Worm (Caenorhabditis elegans) whole organism, young adult: Measurements from ENCODE around the gene F09E10.5.

Source experiments
- F10E7.11 ChIP-seq: sonication (generic microtip); optimal IDR thresholded peaks from 2 replicates; lab custom pipeline; 2017; ENCODE audit warnings: mild to moderate bottlenecking, missing genetic modification characterization, moderate library complexity, missing compliant biosample characterization
- F39B2.1 ChIP-seq: fragments of 200-800 bp; sonication (Bioruptor generic); IDR thresholded peaks from 2 replicates; pipeline ENCODE4 v1.3.6; 2022; ENCODE audit warnings: missing genetic modification reagents, missing genetic modification characterization, missing compliant biosample characterization
- F55B11.4 ChIP-seq: sonication (generic microtip); optimal IDR thresholded peaks from 2 replicates; lab custom pipeline; 2016; ENCODE audit warnings: missing compliant biosample characterization, missing genetic modification characterization, borderline replicate concordance; ENCODE audit not compliant: insufficient read depth
- Y53G8AR.9 ChIP-seq: fragments of 200-800 bp; sonication (Bioruptor generic); conservative IDR thresholded peaks from 2 replicates; pipeline ENCODE4 v1.3.6; 2022; ENCODE audit warnings: missing genetic modification reagents, missing genetic modification characterization, missing compliant biosample characterization
- ama-1 ChIP-seq, 3 experiments: fragments of 150-350 bp in 1 of 3; sonication (generic microtip) in 2 of 3; optimal IDR thresholded peaks; 2 replicates each; lab custom pipeline; 2014 to 2018; ENCODE audit warnings: missing biosample characterization in 2 of 3, missing genetic modification characterization in 2 of 3, missing genetic modification reagents in 2 of 3
- atf-7 ChIP-seq: sonication (generic microtip); optimal IDR thresholded peaks from 2 replicates; lab custom pipeline; 2017; ENCODE audit warnings: mild to moderate bottlenecking, missing genetic modification characterization, missing compliant biosample characterization
- attf-6 ChIP-seq: fragments of 200-800 bp; sonication (Bioruptor generic); IDR thresholded peaks from 2 replicates; pipeline ENCODE4 v1.3.6; 2022; ENCODE audit warnings: missing genetic modification reagents, missing genetic modification characterization, missing compliant biosample characterization
- cebp-2 ChIP-seq: fragments of 200-800 bp; sonication (Bioruptor generic); IDR thresholded peaks from 2 replicates; pipeline ENCODE4 v1.3.6; 2022; ENCODE audit warnings: missing genetic modification characterization, missing compliant biosample characterization
- ceh-27 ChIP-seq: fragments of 200-800 bp; sonication (Bioruptor generic); optimal IDR thresholded peaks from 2 replicates; lab custom pipeline; 2018; ENCODE audit warnings: mild to moderate bottlenecking, missing genetic modification characterization, moderate library complexity, missing compliant biosample characterization
- ceh-58 ChIP-seq: fragments of 200-800 bp; sonication (Bioruptor generic); IDR thresholded peaks from 2 replicates; pipeline ENCODE4 v1.3.6; 2022; ENCODE audit warnings: missing genetic modification characterization, missing compliant biosample characterization
- ceh-79 ChIP-seq: sonication (generic microtip); optimal IDR thresholded peaks from 2 replicates; lab custom pipeline; 2017; ENCODE audit warnings: mild to moderate bottlenecking, missing genetic modification characterization, missing compliant biosample characterization
- die-1 ChIP-seq: sonication (generic microtip); optimal IDR thresholded peaks from 2 replicates; lab custom pipeline; 2016; ENCODE audit warnings: missing genotype, mild to moderate bottlenecking, missing genetic modification characterization, missing compliant biosample characterization
- egrh-3 ChIP-seq: fragments of 200-800 bp; sonication (Bioruptor generic); IDR thresholded peaks from 2 replicates; pipeline ENCODE4 v1.3.6; 2022; ENCODE audit warnings: missing genetic modification reagents, missing genetic modification characterization, missing compliant biosample characterization
- ekl-4 ChIP-seq: fragments of 200-800 bp; sonication (Bioruptor generic); IDR thresholded peaks from 2 replicates; pipeline ENCODE4 v1.3.6; 2022; ENCODE audit warnings: missing genetic modification reagents, missing genetic modification characterization, missing compliant biosample characterization
- ets-4 ChIP-seq: fragments of 200-800 bp; sonication (Bioruptor generic); optimal IDR thresholded peaks from 2 replicates; lab custom pipeline; 2018; ENCODE audit warnings: mild to moderate bottlenecking, missing genetic modification characterization, missing compliant biosample characterization
- fkh-3 ChIP-seq: sonication (generic microtip); optimal IDR thresholded peaks from 2 replicates; lab custom pipeline; 2016; ENCODE audit warnings: mild to moderate bottlenecking, missing genetic modification characterization, missing compliant biosample characterization
- lag-1 ChIP-seq: fragments of 200-800 bp; sonication (Bioruptor generic); IDR thresholded peaks from 2 replicates; pipeline ENCODE4 v1.3.6; 2022; ENCODE audit warnings: missing genetic modification reagents, missing genetic modification characterization, missing compliant biosample characterization
- lin-26 ChIP-seq: fragments of 200-800 bp; sonication (Bioruptor generic); IDR thresholded peaks from 2 replicates; pipeline ENCODE4 v1.3.6; 2022; ENCODE audit warnings: missing genetic modification reagents, missing genetic modification characterization, missing compliant biosample characterization
- lin-35 ChIP-seq, 3 experiments: fragments of 150-350 bp in 2 of 3; sonication (generic microtip) in 1 of 3; optimal IDR thresholded peaks; 2 replicates each; lab custom pipeline; 2014 to 2018; ENCODE audit warnings: missing biosample characterization in 3 of 3, missing genetic modification characterization in 3 of 3, missing genetic modification reagents in 3 of 3
- lsl-1 ChIP-seq: fragments of 200-800 bp; sonication (Bioruptor generic); optimal IDR thresholded peaks from 2 replicates; lab custom pipeline; 2018; ENCODE audit warnings: mild to moderate bottlenecking, missing genetic modification characterization, moderate library complexity, missing compliant biosample characterization
- nfyb-1 ChIP-seq: fragments of 200-800 bp; sonication (Bioruptor generic); IDR thresholded peaks from 2 replicates; pipeline ENCODE4 v1.3.6; 2022; ENCODE audit warnings: missing genetic modification reagents, missing genetic modification characterization, missing compliant biosample characterization
- nhr-27 ChIP-seq: fragments of 200-800 bp; sonication (Bioruptor generic); optimal IDR thresholded peaks from 2 replicates; lab custom pipeline; 2018; ENCODE audit warnings: mild to moderate bottlenecking, missing genetic modification characterization, moderate library complexity, missing compliant biosample characterization
- rec-8 ChIP-seq, 2 experiments: sonication (generic microtip); optimal IDR thresholded peaks; 2 replicates each; lab custom pipeline; 2016; ENCODE audit warnings: mild to moderate bottlenecking in 2 of 2, missing genetic modification characterization in 2 of 2, missing genetic modification reagents in 2 of 2, missing genotype in 2 of 2, missing biosample characterization in 1 of 2, missing compliant biosample characterization in 1 of 2, moderate library complexity in 1 of 2
- repo-1 ChIP-seq: sonication (generic microtip); optimal IDR thresholded peaks from 2 replicates; lab custom pipeline; 2017; ENCODE audit warnings: mild to moderate bottlenecking, missing genetic modification characterization, missing compliant biosample characterization
- rpc-1 ChIP-seq, 2 experiments: fragments of 150-350 bp in 1 of 2; sonication (generic microtip) in 1 of 2; optimal IDR thresholded peaks; 2 replicates each; lab custom pipeline; 2014 to 2018; ENCODE audit warnings: missing biosample characterization in 1 of 2, missing genetic modification characterization in 1 of 2, missing genetic modification reagents in 1 of 2, missing genotype in 1 of 2
- tlf-1 ChIP-seq: fragments of 200-800 bp; sonication (Bioruptor generic); optimal IDR thresholded peaks from 2 replicates; lab custom pipeline; 2018; ENCODE audit warnings: mild to moderate bottlenecking, missing genetic modification characterization, missing compliant biosample characterization
- zfh-2 ChIP-seq: fragments of 200-800 bp; sonication (Bioruptor generic); conservative IDR thresholded peaks from 2 replicates; pipeline ENCODE4 v1.3.6; 2022; ENCODE audit warnings: missing genetic modification reagents, missing genetic modification characterization, missing compliant biosample characterization
- ztf-22 ChIP-seq: fragments of 200-800 bp; sonication (Bioruptor generic); optimal IDR thresholded peaks from 2 replicates; lab custom pipeline; 2018; ENCODE audit warnings: mild to moderate bottlenecking, missing genetic modification characterization, moderate library complexity, missing compliant biosample characterization
- ztf-28 ChIP-seq: fragments of 200-800 bp; sonication (Bioruptor generic); IDR thresholded peaks from 2 replicates; pipeline ENCODE4 v1.3.6; 2022; ENCODE audit warnings: missing genetic modification reagents, missing genetic modification characterization, missing compliant biosample characterization

F09E10.5 gene

ce11 chrX:1454385-1454784, 39.8 kb downstream of the F09E10.5 start (continued):
- no peak for TF ChIP-seq rec-8 (tag; optimal IDR thresholded peaks at IDR 0.05; lab: Kevin White, UChicago)
- TF ChIP-seq F39B2.1: no peak
- TF ChIP-seq ceh-79: no peak
- TF ChIP-seq ama-1 (optimal IDR thresholded peaks at IDR 0.05; lab: Kevin White, UChicago): no peak
- TF ChIP-seq ama-1 (GFP tag; optimal IDR thresholded peaks at IDR 0.05; lab: Kevin White, UChicago): no peak
- TF ChIP-seq repo-1 (tag; lab: Kevin White, UChicago): peak; percentile 49
- peak; percentile 26 for TF ChIP-seq F10E7.11 (tag; lab: Kevin White, UChicago)
- no peak for TF ChIP-seq lsl-1 (GFP tag; lab: Kevin White, UChicago)

DNA sequence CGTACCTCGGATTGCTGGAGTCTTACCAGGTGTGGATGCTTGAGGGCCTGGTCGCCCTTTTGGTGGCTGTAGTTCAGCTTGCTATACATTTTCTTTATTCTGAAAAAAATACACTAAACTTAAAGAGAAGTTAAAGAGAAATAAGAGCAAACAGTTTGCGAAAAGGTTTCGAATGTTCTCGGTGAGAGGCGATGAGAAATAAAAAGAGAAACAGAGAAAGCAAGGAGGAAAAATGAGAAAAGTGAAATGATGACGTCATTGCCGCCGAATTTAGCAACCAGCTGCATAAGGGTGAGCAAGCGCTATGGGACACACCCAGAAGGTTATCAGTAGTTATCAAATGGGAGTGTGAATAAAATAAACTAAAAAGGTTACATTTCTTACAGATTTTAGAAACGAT, 40.4 kb downstream of the F09E10.5 start, which contains the start of gene cebp-1:
cebp-1 (minus strand) TSS at position 99 of the 400 bp plus-strand sequence.
- TF ChIP-seq fkh-3 (no peak), tlf-1 (GFP tag; lab: Kevin White, UChicago) (no peak), atf-7 (tag; lab: Kevin White, UChicago) (peak; percentile 95)

- TF ChIP-seq rpc-1 (optimal IDR thresholded peaks at IDR 0.05; lab: Kevin White, UChicago): no peak
- TF ChIP-seq rpc-1 (tag; optimal IDR thresholded peaks at IDR 0.05; lab: Kevin White, UChicago): no peak
- TF ChIP-seq nhr-27 (tag; lab: Kevin White, UChicago): peak; percentile 35
- TF ChIP-seq lin-35 (GFP tag; optimal IDR thresholded peaks at IDR 0.05; lab: Kevin White, UChicago): peak in 1 of 3 experiments; percentile 56
- peak; percentile 11; the same call in 1 of the 2 replicates for TF ChIP-seq ekl-4 (GFP tag; lab: Robert Waterston, UW)
- no peak for TF ChIP-seq ztf-22 (GFP tag; lab: Kevin White, UChicago)
- no peak for TF ChIP-seq zfh-2 (GFP tag; lab: Robert Waterston, UW)
- 0 out of 2 replicates have a peak, but pooled peaks have one; percentile 39 for TF ChIP-seq lin-26 (GFP tag; lab: Robert Waterston, UW)
- TF ChIP-seq nfyb-1: peak; percentile 39; the same call in 1 of the 2 replicates
- TF ChIP-seq ceh-58 (GFP tag; lab: Robert Waterston, UW): 0 out of 2 replicates have a peak, but pooled peaks have one; percentile 73
- TF ChIP-seq ets-4 (GFP tag; lab: Kevin White, UChicago): no peak
- TF ChIP-seq lag-1 (GFP tag; lab: Robert Waterston, UW): no peak
- 0 out of 2 replicates have a peak, but pooled peaks have one; percentile 60 for TF ChIP-seq Y53G8AR.9 (GFP tag; lab: Robert Waterston, UW)
- TF ChIP-seq ceh-27 (GFP tag; lab: Kevin White, UChicago): no peak
Measured at ce11 chrX:1451816-1452602, 42.1 kb downstream of the F09E10.5 start.

ce11 chrX:1451240-1451639, 42.9 kb downstream of the F09E10.5 start:
- TF ChIP-seq die-1 (tag; lab: Kevin White, UChicago) (no peak), cebp-2 (GFP tag; lab: Robert Waterston, UW) (no peak), F55B11.4 (tag; lab: Kevin White, UChicago) (no peak), ztf-28 (GFP tag; lab: Robert Waterston, UW) (no peak), attf-6 (GFP tag; lab: Robert Waterston, UW) (no peak), egrh-3 (peak; percentile 79; the same call in 1 of the 2 replicates), nhr-27 (tag; lab: Kevin White, UChicago) (no peak), zfh-2 (GFP tag; lab: Robert Waterston, UW) (peak; percentile 89)
